Fruit fly (Drosophila melanogaster): ENCODE results near the gene ogre.

Gene ogre

dm6 chrX:6990105-6990504 is 1.0 kb downstream of the ogre start (continued):
- TF ChIP-seq BtbVII (GFP tag; optimal IDR thresholded peaks at IDR 0.05) (no peak), CG10147 (GFP tag; optimal IDR thresholded peaks at IDR 0.05) (peak; percentile 14), CG10543 (GFP tag; optimal IDR thresholded peaks at IDR 0.05) (no peak), ab (GFP tag; optimal IDR thresholded peaks at IDR 0.05) (no peak), CG12769 (tag; optimal IDR thresholded peaks at IDR 0.05) (peak; percentile 31), gsb (GFP tag; IDR thresholded peaks at IDR 0.05) (no peak), CG10959 (GFP tag; IDR thresholded peaks at IDR 0.05) (no peak), fu2 (GFP tag; optimal IDR thresholded peaks at IDR 0.05) (no peak), dmrt99B (tag; optimal IDR thresholded peaks at IDR 0.05) (peak; percentile 31), ind (GFP tag; optimal IDR thresholded peaks at IDR 0.05) (peak; percentile 10), pum (GFP tag; optimal IDR thresholded peaks at IDR 0.05) (no peak), CG10267 (tag; optimal IDR thresholded peaks at IDR 0.05) (peak; percentile 2), Dad (GFP tag; optimal IDR thresholded peaks at IDR 0.05) (no peak), lov (optimal IDR thresholded peaks at IDR 0.05) (no peak), lov (GFP tag; IDR thresholded peaks at IDR 0.05) (no peak), crp (GFP tag; optimal IDR thresholded peaks at IDR 0.05) (no peak), BEAF-32 (GFP tag; optimal IDR thresholded peaks at IDR 0.05) (no peak), Xrp1 (GFP tag; IDR thresholded peaks at IDR 0.05) (no peak; the same call in 1 of the 2 replicates), ranshi (GFP tag; IDR thresholded peaks at IDR 0.05) (no peak), HLHmδ (GFP tag; optimal IDR thresholded peaks at IDR 0.05) (no peak), Mrtf (GFP tag; IDR thresholded peaks at IDR 0.05) (no peak), CHES-1-like (GFP tag; optimal IDR thresholded peaks at IDR 0.05) (no peak), Atf6 (GFP tag; IDR thresholded peaks at IDR 0.05) (no peak), CG8281 (tag; optimal IDR thresholded peaks at IDR 0.05) (no peak), D19A (tag; optimal IDR thresholded peaks at IDR 0.05) (peak; percentile 96), cad (GFP tag; optimal IDR thresholded peaks at IDR 0.05) (no peak), p53 (GFP tag; optimal IDR thresholded peaks at IDR 0.05) (no peak), Rx (GFP tag; IDR thresholded peaks at IDR 0.05) (no peak), CG30431 (GFP tag; optimal IDR thresholded peaks at IDR 0.05) (no peak), ci (GFP tag; IDR thresholded peaks at IDR 0.05) (no peak), CG17186 (GFP tag; optimal IDR thresholded peaks at IDR 0.05) (no peak), CG2712 (tag; optimal IDR thresholded peaks at IDR 0.05) (peak; percentile 32), Oaz (GFP tag; IDR thresholded peaks at IDR 0.05) (no peak), nerfin-2 (GFP tag; IDR thresholded peaks at IDR 0.05; ENCODE audit: partially characterized antibody) (no peak), CoRest (tag; optimal IDR thresholded peaks at IDR 0.05) (no peak), CG17829 (tag; optimal IDR thresholded peaks at IDR 0.05) (no peak), Lim3 (GFP tag; IDR thresholded peaks at IDR 0.05) (no peak), MBD-R2 (GFP tag; IDR thresholded peaks at IDR 0.05) (no peak), CG13624 (GFP tag; optimal IDR thresholded peaks at IDR 0.05) (no peak), CG15514 (GFP tag; optimal IDR thresholded peaks at IDR 0.05) (no peak), CG13424 (tag; optimal IDR thresholded peaks at IDR 0.05) (no peak), CG17361 (GFP tag; IDR thresholded peaks at IDR 0.05) (0 out of 3 replicates have a peak, but pooled peaks have one; percentile 19), CG7271 (tag; optimal IDR thresholded peaks at IDR 0.05) (no peak), bowl (GFP tag; IDR thresholded peaks at IDR 0.05) (no peak), Rfx (GFP tag; IDR thresholded peaks at IDR 0.05) (peak; percentile 29; the same call in 1 of the 2 replicates), Spps (tag; optimal IDR thresholded peaks at IDR 0.05) (no peak), CG8290 (GFP tag; optimal IDR thresholded peaks at IDR 0.05) (no peak), CG8290 (tag; optimal IDR thresholded peaks at IDR 0.05) (no peak), CG13894 (tag; optimal IDR thresholded peaks at IDR 0.05) (peak; percentile 5), HLH3B (GFP tag; IDR thresholded peaks at IDR 0.05) (no peak), Tbp (GFP tag; optimal IDR thresholded peaks at IDR 0.05) (no peak), Xbp1 (GFP tag; optimal IDR thresholded peaks at IDR 0.05) (no peak), Atf-2 (GFP tag; optimal IDR thresholded peaks at IDR 0.05) (no peak)

Data from whole organism, embryonic.